Worm (Caenorhabditis elegans) whole organism, midembryonic: ENCODE measurements around the gene ebp-3.

Experiments used
- T22C8.4 ChIP-seq: fragments of 200-800 bp; sonication (Bioruptor generic); IDR thresholded peaks from 2 replicates; pipeline ENCODE4 v1.3.6; 2022; ENCODE audit warnings: missing genetic modification characterization, missing compliant biosample characterization
- cog-1 ChIP-seq: sonication (generic microtip); optimal IDR thresholded peaks from 2 replicates; lab custom pipeline; 2016; ENCODE audit warnings: missing genetic modification characterization, missing compliant biosample characterization
- flt-1 ChIP-seq: fragments of 200-800 bp; sonication (Bioruptor generic); IDR thresholded peaks from 2 replicates; pipeline ENCODE4 v1.3.6; 2022; ENCODE audit warnings: missing genetic modification characterization, missing compliant biosample characterization

- TF ChIP-seq flt-1 (GFP tag; lab: Robert Waterston, UW) (no peak), cog-1 (tag; lab: Kevin White, UChicago) (no peak), T22C8.4 (GFP tag; lab: Robert Waterston, UW) (no peak)
These were observed 34.3 kb upstream of the ebp-3 start for ce11 chrV:18021464-18021863.
